Fruit fly (Drosophila melanogaster) whole organism, adult: Measurements from ENCODE around the gene CG11768.

Experiments
- CG14711 ChIP-seq: fragments of 200-800 bp; sonication (Bioruptor generic); optimal IDR thresholded peaks from 2 replicates; lab custom pipeline; 2018; ENCODE audit warnings: missing biosample characterization, mild to moderate bottlenecking, missing genetic modification characterization, moderate library complexity
- CG5204 ChIP-seq: fragments of 200-800 bp; sonication (Bioruptor generic); optimal IDR thresholded peaks from 2 replicates; lab custom pipeline; 2016; ENCODE audit warnings: missing biosample characterization, missing genetic modification characterization
- CG7101 ChIP-seq: fragments of 200-800 bp; sonication (Bioruptor generic); optimal IDR thresholded peaks from 2 replicates; lab custom pipeline; 2018; ENCODE audit warnings: missing biosample characterization, mild to moderate bottlenecking, missing genetic modification characterization, moderate library complexity
- Clk ChIP-seq: fragments of 200-800 bp; sonication (Bioruptor generic); optimal IDR thresholded peaks from 2 replicates; lab custom pipeline; 2017; ENCODE audit warnings: missing biosample characterization, missing genetic modification characterization
- Hr96 ChIP-seq: fragments of 200-800 bp; sonication (Bioruptor generic); optimal IDR thresholded peaks from 2 replicates; lab custom pipeline; 2016; ENCODE audit warnings: missing biosample characterization, missing genetic modification characterization
- Mnt ChIP-seq: fragments of 200-800 bp; sonication (Bioruptor generic); optimal IDR thresholded peaks from 2 replicates; lab custom pipeline; 2016; ENCODE audit warnings: missing biosample characterization, mild to moderate bottlenecking, missing genetic modification characterization
- bab1 ChIP-seq: fragments of 200-800 bp; sonication (Bioruptor generic); optimal IDR thresholded peaks from 3 replicates; lab custom pipeline; 2019; ENCODE audit warnings: missing biosample characterization, mild to moderate bottlenecking, missing genetic modification characterization, moderate library complexity
- cnc ChIP-seq, 2 experiments: fragments of >200 bp; optimal IDR thresholded peaks; 2 replicates each; lab custom pipeline; 2017
- ovo ChIP-seq: fragments of 200-800 bp; sonication (Bioruptor generic); optimal IDR thresholded peaks from 2 replicates; lab custom pipeline; 2016; ENCODE audit warnings: missing biosample characterization, missing genetic modification characterization
- pad ChIP-seq: fragments of 200-800 bp; sonication (Bioruptor generic); optimal IDR thresholded peaks from 3 replicates; lab custom pipeline; 2017; ENCODE audit warnings: missing biosample characterization, missing genetic modification characterization, mild to moderate bottlenecking, moderate library complexity, missing genetic modification reagents

DNA sequence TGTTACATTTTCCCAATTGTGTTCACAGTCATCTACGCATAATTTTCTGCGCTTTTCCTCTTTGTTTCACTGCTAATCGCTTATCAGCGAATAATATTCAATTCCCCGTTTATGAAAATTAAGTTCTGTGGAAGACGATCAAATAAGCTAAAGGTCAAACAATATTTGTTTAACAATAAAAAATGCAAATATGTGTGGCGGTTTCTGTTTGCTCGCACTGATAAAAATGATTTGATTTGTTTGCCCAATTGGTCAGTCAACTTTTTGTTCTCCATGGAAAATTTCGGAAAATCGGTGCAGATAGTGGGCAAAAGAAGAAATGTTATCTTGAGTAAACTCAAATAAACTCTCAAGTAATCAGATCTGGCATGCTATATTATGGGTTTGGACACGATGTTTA, 63.3 kb downstream of the CG11768 start:
- TF ChIP-seq CG7101 (tag; lab: Kevin White, UChicago) (no peak), bab1 (GFP tag; lab: Kevin White, UChicago) (no peak), CG5204 (GFP tag; lab: Kevin White, UChicago) (no peak), ovo (GFP tag; lab: Kevin White, UChicago) (no peak), cnc (optimal IDR thresholded peaks at IDR 0.05; lab: Kevin White, UChicago) (no peak), Hr96 (no peak), Clk (no peak), Mnt (GFP tag; lab: Kevin White, UChicago) (no peak), CG14711 (tag; lab: Kevin White, UChicago) (no peak), pad (GFP tag; lab: Kevin White, UChicago) (no peak)
